Fruit fly (Drosophila melanogaster) whole organism, wandering third instar larva: ENCODE measurements around the gene Prosbeta4.

Experiments used
- Dfd ChIP-seq: fragments of >200 bp; optimal IDR thresholded peaks from 2 replicates; lab custom pipeline; 2017; ENCODE audit warnings: missing biosample characterization, missing genetic modification characterization
- Hr83 ChIP-seq: fragments of 200-300 bp; sonication (Bioruptor generic); optimal IDR thresholded peaks from 2 replicates; lab custom pipeline; 2016; ENCODE audit warnings: missing biosample characterization, mild to moderate bottlenecking, missing genetic modification characterization, moderate library complexity; ENCODE audit not compliant: poor library complexity, severe bottlenecking
- h ChIP-seq: fragments of 200-800 bp; sonication (Bioruptor generic); optimal IDR thresholded peaks from 3 replicates; lab custom pipeline; 2016; ENCODE audit warnings: missing biosample characterization, mild to moderate bottlenecking, missing genetic modification characterization

- TF ChIP-seq Dfd (no peak), Hr83 (no peak), h (GFP tag; lab: Kevin White, UChicago) (no peak)
Observed at dm6 chr2L:16718446-16719173, 13.3 kb downstream of the Prosbeta4 start.
